Worm (Caenorhabditis elegans) whole organism, L4/young adult: ENCODE data around the gene Y43F8B.11.

Experiments used
- W03F9.2 ChIP-seq: fragments of 150-350 bp; optimal IDR thresholded peaks from 2 replicates; lab custom pipeline; 2014; ENCODE audit warnings: missing biosample characterization, missing genetic modification characterization
- him-1 ChIP-seq: sonication (generic microtip); optimal IDR thresholded peaks from 2 replicates; lab custom pipeline; 2016; ENCODE audit warnings: missing genotype, missing genetic modification reagents, missing genetic modification characterization, missing compliant biosample characterization

- TF ChIP-seq him-1 (tag; lab: Kevin White, UChicago) (no peak), W03F9.2 (no peak)
Measured at ce11 chrV:19485690-19486089, 15.2 kb downstream of the Y43F8B.11 start, which contains the start of gene Y43F8B.18.
